Worm (Caenorhabditis elegans): ENCODE data around the gene K01A6.8.

Gene K01A6.8

ce11 chrIV:11769769-11770168 is 32.6 kb upstream of the K01A6.8 start:
- TF ChIP-seq tbx-11 (GFP tag; IDR thresholded peaks at IDR 0.05): no peak
- TF ChIP-seq hmg-4 (GFP tag; optimal IDR thresholded peaks at IDR 0.05): no peak
- TF ChIP-seq aly-1 (tag; optimal IDR thresholded peaks at IDR 0.05): no peak
- TF ChIP-seq hmbx-1 (tag; optimal IDR thresholded peaks at IDR 0.05): no peak
- no peak for TF ChIP-seq ceh-36 (tag; optimal IDR thresholded peaks at IDR 0.05)
- TF ChIP-seq pes-1 (GFP tag; IDR thresholded peaks at IDR 0.05): no peak
- no peak for TF ChIP-seq sea-1 (GFP tag; conservative IDR thresholded peaks at IDR 0.05)

- TF ChIP-seq flt-1 (GFP tag; IDR thresholded peaks at IDR 0.05) (no peak), tra-4 (tag; optimal IDR thresholded peaks at IDR 0.05) (no peak), B0310.2 (tag; optimal IDR thresholded peaks at IDR 0.05) (no peak), ama-1 (optimal IDR thresholded peaks at IDR 0.05) (no peak)
These were observed 28.3 kb upstream of the K01A6.8 start for ce11 chrIV:11765507-11765906.

- no peak for TF ChIP-seq aly-1 (tag; optimal IDR thresholded peaks at IDR 0.05)
- no peak for TF ChIP-seq tbx-37 (GFP tag; conservative IDR thresholded peaks at IDR 0.05)
- TF ChIP-seq F13C5.2 (tag; optimal IDR thresholded peaks at IDR 0.05): no peak
- no peak for TF ChIP-seq ets-7 (tag; optimal IDR thresholded peaks at IDR 0.05)
- TF ChIP-seq B0310.2 (tag; optimal IDR thresholded peaks at IDR 0.05): no peak
- TF ChIP-seq tbx-11 (GFP tag; IDR thresholded peaks at IDR 0.05): no peak
- no peak for TF ChIP-seq scrt-1 (GFP tag; IDR thresholded peaks at IDR 0.05)
These were observed 23.7 kb upstream of the K01A6.8 start, which contains the start of gene T12A7.2 for ce11 chrIV:11760700-11761459. TSS of gene T12A7.2 (minus strand) at chrIV:11761111.

ce11 chrIV:11759852-11760251 is 22.7 kb upstream of the K01A6.8 start:
- no peak for TF ChIP-seq sea-1 (GFP tag; conservative IDR thresholded peaks at IDR 0.05)
- TF ChIP-seq tbx-37 (GFP tag; conservative IDR thresholded peaks at IDR 0.05): no peak
- TF ChIP-seq hmbx-1 (tag; optimal IDR thresholded peaks at IDR 0.05): no peak
- no peak for TF ChIP-seq tbx-11 (GFP tag; IDR thresholded peaks at IDR 0.05)
- no peak for TF ChIP-seq ceh-13 (GFP tag; optimal IDR thresholded peaks at IDR 0.05)
- TF ChIP-seq B0310.2 (tag; optimal IDR thresholded peaks at IDR 0.05): no peak
- no peak for TF ChIP-seq hnd-1 (tag; optimal IDR thresholded peaks at IDR 0.05)
- TF ChIP-seq ama-1 (optimal IDR thresholded peaks at IDR 0.05): no peak
- no peak for TF ChIP-seq pes-1 (GFP tag; IDR thresholded peaks at IDR 0.05)
- TF ChIP-seq F13C5.2 (tag; optimal IDR thresholded peaks at IDR 0.05): no peak
- no peak for TF ChIP-seq ets-7 (tag; optimal IDR thresholded peaks at IDR 0.05)
- no peak for TF ChIP-seq tra-4 (tag; optimal IDR thresholded peaks at IDR 0.05)
- no peak for TF ChIP-seq hmg-4 (GFP tag; optimal IDR thresholded peaks at IDR 0.05)
- TF ChIP-seq flt-1 (GFP tag; IDR thresholded peaks at IDR 0.05): no peak
- TF ChIP-seq ceh-36 (tag; optimal IDR thresholded peaks at IDR 0.05): no peak
- no peak for TF ChIP-seq aly-1 (tag; optimal IDR thresholded peaks at IDR 0.05)
- no peak for TF ChIP-seq scrt-1 (GFP tag; IDR thresholded peaks at IDR 0.05)

- TF ChIP-seq tbx-11 (GFP tag; IDR thresholded peaks at IDR 0.05) (no peak), B0310.2 (tag; optimal IDR thresholded peaks at IDR 0.05) (no peak), hmbx-1 (tag; optimal IDR thresholded peaks at IDR 0.05) (no peak)
These were observed 18.7 kb upstream of the K01A6.8 start, which contains the start of gene T12A7.9 for ce11 chrIV:11755907-11756306. TSS of gene T12A7.9 (minus strand) at chrIV:11756007.

- TF ChIP-seq flt-1 (GFP tag; IDR thresholded peaks at IDR 0.05) (no peak), pes-1 (GFP tag; IDR thresholded peaks at IDR 0.05) (no peak), hnd-1 (tag; optimal IDR thresholded peaks at IDR 0.05) (no peak), ceh-36 (tag; optimal IDR thresholded peaks at IDR 0.05) (no peak), sea-1 (GFP tag; conservative IDR thresholded peaks at IDR 0.05) (no peak), ets-7 (tag; optimal IDR thresholded peaks at IDR 0.05) (no peak), tbx-11 (GFP tag; IDR thresholded peaks at IDR 0.05) (no peak), hmg-4 (GFP tag; optimal IDR thresholded peaks at IDR 0.05) (no peak), ceh-13 (GFP tag; optimal IDR thresholded peaks at IDR 0.05) (no peak), B0310.2 (tag; optimal IDR thresholded peaks at IDR 0.05) (no peak), ama-1 (optimal IDR thresholded peaks at IDR 0.05) (no peak), aly-1 (tag; optimal IDR thresholded peaks at IDR 0.05) (no peak), tra-4 (tag; optimal IDR thresholded peaks at IDR 0.05) (no peak), F13C5.2 (tag; optimal IDR thresholded peaks at IDR 0.05) (no peak), hmbx-1 (tag; optimal IDR thresholded peaks at IDR 0.05) (no peak), scrt-1 (GFP tag; IDR thresholded peaks at IDR 0.05) (no peak)
These were observed 17.8 kb upstream of the K01A6.8 start, which contains the start of gene T12A7.10 for ce11 chrIV:11755003-11755402. TSS of gene T12A7.10 (minus strand) at chrIV:11755103.

- no peak for TF ChIP-seq hmg-4 (GFP tag; optimal IDR thresholded peaks at IDR 0.05)
These were observed 17.2 kb upstream of the K01A6.8 start, which contains the start of gene scl-18 for ce11 chrIV:11754328-11754727. TSS of gene scl-18 (minus strand) at chrIV:11754428.

- no peak for TF ChIP-seq ets-7 (tag; optimal IDR thresholded peaks at IDR 0.05)
These were observed 11.7 kb upstream of the K01A6.8 start, which contains the start of gene T12A7.6 for ce11 chrIV:11748852-11749251. TSS of gene T12A7.6 (plus strand) at chrIV:11749220.

ce11 chrIV:11745340-11745739 is 8.2 kb upstream of the K01A6.8 start, which contains the start of gene gem-4:
TSS of gene gem-4 (plus strand) at chrIV:11745640.
- TF ChIP-seq B0310.2 (tag; optimal IDR thresholded peaks at IDR 0.05) (no peak), tra-4 (tag; optimal IDR thresholded peaks at IDR 0.05) (no peak), scrt-1 (GFP tag; IDR thresholded peaks at IDR 0.05) (no peak), ceh-36 (tag; optimal IDR thresholded peaks at IDR 0.05) (no peak), pes-1 (GFP tag; IDR thresholded peaks at IDR 0.05) (no peak), ama-1 (optimal IDR thresholded peaks at IDR 0.05) (no peak), hmg-4 (GFP tag; optimal IDR thresholded peaks at IDR 0.05) (no peak), sea-1 (GFP tag; conservative IDR thresholded peaks at IDR 0.05) (no peak), flt-1 (GFP tag; IDR thresholded peaks at IDR 0.05) (no peak), hnd-1 (tag; optimal IDR thresholded peaks at IDR 0.05) (no peak), ets-7 (tag; optimal IDR thresholded peaks at IDR 0.05) (no peak), hmbx-1 (tag; optimal IDR thresholded peaks at IDR 0.05) (no peak), aly-1 (tag; optimal IDR thresholded peaks at IDR 0.05) (no peak), tbx-11 (GFP tag; IDR thresholded peaks at IDR 0.05) (no peak), F13C5.2 (tag; optimal IDR thresholded peaks at IDR 0.05) (no peak), ceh-13 (GFP tag; optimal IDR thresholded peaks at IDR 0.05) (no peak)
